Worm (Caenorhabditis elegans) whole organism, L1 larva: Measurements from ENCODE around the gene D1046.2.
A peak's percentile ranks its signal among the peaks of the same experiment; 100 is the strongest.

Source experiments
- ceh-82 ChIP-seq, 3 experiments: fragments of 150-350 bp in 1 of 3; sonication (generic microtip) in 2 of 3; optimal IDR thresholded peaks; 2 replicates each; lab custom pipeline; 2014 to 2017; ENCODE audit warnings: missing biosample characterization in 3 of 3, missing genetic modification characterization in 3 of 3
- dpl-1 ChIP-seq, 3 experiments: fragments of 150-350 bp in 2 of 3; sonication (generic microtip) in 1 of 3; optimal IDR thresholded peaks; 2 replicates each; lab custom pipeline; 2014 to 2017; ENCODE audit warnings: missing biosample characterization in 3 of 3, missing genetic modification characterization in 3 of 3, missing genetic modification reagents in 3 of 3
- egl-27 ChIP-seq, 2 experiments: fragments of 150-350 bp in 1 of 2; sonication (generic microtip); optimal IDR thresholded peaks; 3 replicates each; lab custom pipeline; 2017 to 2018; ENCODE audit warnings: missing biosample characterization in 2 of 2, missing genetic modification characterization in 2 of 2, missing genetic modification reagents in 2 of 2
- elt-3 ChIP-seq, 6 experiments: fragments of 150-350 bp in 1 of 6; sonication (generic microtip); optimal IDR thresholded peaks; 2 replicates each; lab custom pipeline; 2017 to 2018; ENCODE audit warnings: missing biosample characterization in 6 of 6, missing genetic modification characterization in 6 of 6, inconsistent platforms in 1 of 6
- fos-1 ChIP-seq: fragments of 150-350 bp; optimal IDR thresholded peaks from 2 replicates; lab custom pipeline; 2014; ENCODE audit warnings: missing biosample characterization, missing genetic modification characterization
- grh-1 ChIP-seq: fragments of 200-800 bp; sonication (Bioruptor generic); IDR thresholded peaks from 2 replicates; pipeline ENCODE4 v1.3.6; 2022; ENCODE audit warnings: missing genetic modification reagents, missing genetic modification characterization, missing compliant biosample characterization
- isw-1 ChIP-seq: fragments of 200-800 bp; sonication (Bioruptor generic); IDR thresholded peaks from 2 replicates; pipeline ENCODE4 v1.3.6; 2022; ENCODE audit warnings: missing genetic modification characterization, missing compliant biosample characterization
- lin-13 ChIP-seq: fragments of 150-350 bp; optimal IDR thresholded peaks from 2 replicates; lab custom pipeline; 2014; ENCODE audit warnings: missing biosample characterization, missing genetic modification reagents, missing genetic modification characterization
- nhr-237 ChIP-seq: fragments of 150-350 bp; optimal IDR thresholded peaks from 2 replicates; lab custom pipeline; 2014; ENCODE audit warnings: missing biosample characterization, missing genetic modification characterization
- nhr-71 ChIP-seq: sonication (generic microtip); optimal IDR thresholded peaks from 2 replicates; lab custom pipeline; 2016; ENCODE audit warnings: mild to moderate bottlenecking, missing genetic modification characterization, moderate library complexity, missing compliant biosample characterization
- nhr-77 ChIP-seq: fragments of 150-350 bp; optimal IDR thresholded peaks from 2 replicates; lab custom pipeline; 2014; ENCODE audit warnings: missing biosample characterization, missing genetic modification characterization
- zag-1 ChIP-seq: fragments of 150-350 bp; optimal IDR thresholded peaks from 2 replicates; lab custom pipeline; 2014; ENCODE audit warnings: missing biosample characterization, missing genetic modification characterization

DNA sequence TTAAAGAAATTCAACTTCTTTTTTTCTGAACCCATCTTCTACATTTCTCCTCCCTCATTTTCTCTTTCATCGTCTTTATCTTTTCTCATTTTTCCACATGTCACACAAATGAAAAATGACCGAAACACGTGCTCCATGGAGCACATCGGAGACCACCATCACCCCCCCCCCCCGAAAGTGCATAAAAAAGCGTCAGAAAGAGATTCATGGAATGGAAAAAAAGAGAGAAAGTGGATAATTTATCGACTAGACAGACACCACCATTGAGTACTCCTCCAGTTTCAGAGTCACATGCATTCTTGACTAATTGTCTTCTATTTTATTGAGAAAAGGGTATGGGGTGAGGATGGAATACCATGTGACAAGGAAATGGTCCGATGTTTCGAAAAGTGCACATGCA, 21.3 kb upstream of the D1046.2 start:
- no peak for TF ChIP-seq nhr-77 (tag; lab: Kevin White, UChicago)
- no peak for TF ChIP-seq elt-3 (tag; optimal IDR thresholded peaks at IDR 0.05; lab: Kevin White, UChicago)
- TF ChIP-seq grh-1 (GFP tag; lab: Robert Waterston, UW), result no peak
- TF ChIP-seq ceh-82 (tag; optimal IDR thresholded peaks at IDR 0.05; lab: Kevin White, UChicago), result peak in 1 of 3 experiments; percentile 19
- no peak for TF ChIP-seq dpl-1 (GFP tag; optimal IDR thresholded peaks at IDR 0.05; lab: Kevin White, UChicago)
- TF ChIP-seq zag-1 (tag; lab: Kevin White, UChicago), result no peak
- TF ChIP-seq isw-1 (GFP tag; lab: Robert Waterston, UW), result peak; percentile 20; the same call in 1 of the 2 replicates
- no peak for TF ChIP-seq lin-13 (GFP tag; lab: Kevin White, UChicago)
- TF ChIP-seq fos-1 (tag; lab: Kevin White, UChicago), result no peak
- no peak for TF ChIP-seq nhr-237 (tag; lab: Kevin White, UChicago)
- no peak for TF ChIP-seq egl-27 (tag; optimal IDR thresholded peaks at IDR 0.05; lab: Kevin White, UChicago)
- peak; percentile 91 for TF ChIP-seq nhr-71 (tag; lab: Kevin White, UChicago)
